Fruit fly (Drosophila melanogaster) whole organism, embryonic: ENCODE measurements around the gene Nct.

Experiments
- Aef1 ChIP-seq: fragments of 200-800 bp; sonication (Bioruptor generic); IDR thresholded peaks from 3 replicates; pipeline ENCODE4 v1.3.6; 2022; ENCODE audit warnings: missing biosample characterization, missing genetic modification characterization
- Bgb ChIP-seq: fragments of 200-800 bp; sonication (Bioruptor generic); IDR thresholded peaks from 2 replicates; pipeline ENCODE4 v1.3.6; 2022; ENCODE audit warnings: missing biosample characterization, missing genetic modification characterization; ENCODE audit not compliant: partially characterized antibody
- CG11504 ChIP-seq: fragments of 200-800 bp; sonication (Bioruptor generic); optimal IDR thresholded peaks from 3 replicates; lab custom pipeline; 2019; ENCODE audit warnings: missing biosample characterization, mild to moderate bottlenecking, missing genetic modification characterization, moderate library complexity
- CG13775 ChIP-seq: fragments of 200-800 bp; sonication (Bioruptor generic); optimal IDR thresholded peaks from 3 replicates; lab custom pipeline; 2017; ENCODE audit warnings: missing biosample characterization, mild to moderate bottlenecking, missing genetic modification characterization
- CG13894 ChIP-seq: fragments of 200-800 bp; sonication (Bioruptor generic); optimal IDR thresholded peaks from 3 replicates; lab custom pipeline; 2018; ENCODE audit warnings: missing biosample characterization, mild to moderate bottlenecking, missing genetic modification characterization, moderate library complexity
- CG14710 ChIP-seq: fragments of 200-800 bp; sonication (Bioruptor generic); optimal IDR thresholded peaks from 3 replicates; lab custom pipeline; 2019; ENCODE audit warnings: missing biosample characterization, mild to moderate bottlenecking, missing genetic modification characterization, moderate library complexity
- CG17186 ChIP-seq: fragments of 200-800 bp; sonication (Bioruptor generic); optimal IDR thresholded peaks from 3 replicates; lab custom pipeline; 2017; ENCODE audit warnings: missing biosample characterization, missing genetic modification reagents, missing genetic modification characterization
- CG18262 ChIP-seq: fragments of 200-800 bp; optimal IDR thresholded peaks from 3 replicates; lab custom pipeline; 2019; ENCODE audit warnings: missing biosample characterization, mild to moderate bottlenecking, missing genetic modification characterization, moderate library complexity
- CG18476 ChIP-seq: fragments of 200-800 bp; sonication (Bioruptor generic); optimal IDR thresholded peaks from 2 replicates; lab custom pipeline; 2016; ENCODE audit warnings: missing biosample characterization, mild to moderate bottlenecking, missing genetic modification characterization
- CG32532 ChIP-seq: fragments of 200-800 bp; sonication (Bioruptor generic); IDR thresholded peaks from 2 replicates; pipeline ENCODE4 v1.3.6; 2022; ENCODE audit warnings: missing biosample characterization, missing genetic modification characterization
- CG34422 ChIP-seq: fragments of 200-800 bp; sonication (Bioruptor generic); IDR thresholded peaks from 3 replicates; pipeline ENCODE4 v1.3.6; 2022; ENCODE audit warnings: missing biosample characterization, missing genetic modification characterization
- CG3838 ChIP-seq: fragments of 200-800 bp; sonication (Bioruptor generic); optimal IDR thresholded peaks from 3 replicates; lab custom pipeline; 2016; ENCODE audit warnings: missing biosample characterization, missing genetic modification characterization
- CG4617 ChIP-seq: fragments of 200-800 bp; sonication (Bioruptor generic); optimal IDR thresholded peaks from 3 replicates; lab custom pipeline; 2016; ENCODE audit warnings: missing biosample characterization, missing genetic modification characterization, borderline replicate concordance
- CG6854 ChIP-seq: fragments of 200-800 bp; sonication (Bioruptor generic); optimal IDR thresholded peaks from 3 replicates; lab custom pipeline; 2017; ENCODE audit warnings: missing biosample characterization, mild to moderate bottlenecking, missing genetic modification characterization
- CG7786 ChIP-seq: fragments of 200-800 bp; sonication (Bioruptor generic); optimal IDR thresholded peaks from 2 replicates; lab custom pipeline; 2016; ENCODE audit warnings: missing biosample characterization, missing genetic modification characterization
- Doc3 ChIP-seq: fragments of 200-800 bp; sonication (Bioruptor generic); IDR thresholded peaks from 3 replicates; pipeline ENCODE4 v1.3.6; 2022; ENCODE audit warnings: missing biosample characterization, missing genetic modification characterization; ENCODE audit not compliant: partially characterized antibody
- Dp ChIP-seq: fragments of 200-800 bp; sonication (Bioruptor generic); optimal IDR thresholded peaks from 2 replicates; lab custom pipeline; 2018; ENCODE audit warnings: missing biosample characterization, mild to moderate bottlenecking, missing genetic modification characterization, moderate library complexity
- Hr51 ChIP-seq, 2 experiments: fragments of 200-800 bp; sonication (Bioruptor generic); optimal IDR thresholded peaks; 2 replicates in 1 of 2; 3 replicates in 1 of 2; lab custom pipeline; 2016 to 2018; ENCODE audit warnings: missing biosample characterization in 2 of 2, missing genetic modification characterization in 2 of 2, mild to moderate bottlenecking in 1 of 2, moderate library complexity in 1 of 2
- Mrtf ChIP-seq: fragments of 200-800 bp; sonication (Bioruptor generic); IDR thresholded peaks from 3 replicates; pipeline ENCODE4 v1.3.6; 2022; ENCODE audit warnings: missing biosample characterization, missing genetic modification characterization
- Myb ChIP-seq: fragments of 200-800 bp; sonication (Bioruptor generic); optimal IDR thresholded peaks from 2 replicates; lab custom pipeline; 2016; ENCODE audit warnings: missing biosample characterization, missing genetic modification characterization
- NFAT ChIP-seq: fragments of 200-800 bp; sonication (Bioruptor generic); IDR thresholded peaks from 2 replicates; pipeline ENCODE4 v1.3.6; 2022; ENCODE audit warnings: missing biosample characterization, missing genetic modification characterization
- Pdp1 ChIP-seq, 2 experiments: fragments of 200-800 bp; sonication (Bioruptor generic); optimal IDR thresholded peaks; 3 replicates each; lab custom pipeline; 2016; ENCODE audit warnings: missing biosample characterization in 2 of 2, missing genetic modification characterization in 2 of 2, mild to moderate bottlenecking in 1 of 2, moderate library complexity in 1 of 2
- Ptx1 ChIP-seq: fragments of 200-800 bp; sonication (Bioruptor generic); IDR thresholded peaks from 2 replicates; pipeline ENCODE4 v1.3.6; 2022; ENCODE audit warnings: missing biosample characterization, missing genetic modification characterization
- Six4 ChIP-seq: fragments of 200-800 bp; sonication (Bioruptor generic); optimal IDR thresholded peaks from 2 replicates; lab custom pipeline; 2016; ENCODE audit warnings: missing biosample characterization, missing genetic modification characterization
- ac ChIP-seq: fragments of 200-800 bp; sonication (Bioruptor generic); optimal IDR thresholded peaks from 3 replicates; lab custom pipeline; 2017; ENCODE audit warnings: missing biosample characterization, mild to moderate bottlenecking, missing genetic modification characterization
- az2 ChIP-seq: fragments of 200-800 bp; sonication (Bioruptor generic); optimal IDR thresholded peaks from 3 replicates; lab custom pipeline; 2016; ENCODE audit warnings: missing biosample characterization, missing genetic modification characterization
- br ChIP-seq: fragments of >200 bp; optimal IDR thresholded peaks from 2 replicates; lab custom pipeline; 2017
- cas ChIP-seq: fragments of 200-800 bp; sonication (Bioruptor generic); IDR thresholded peaks from 2 replicates; pipeline ENCODE4 v1.3.6; 2022; ENCODE audit warnings: missing biosample characterization, missing genetic modification characterization
- chinmo ChIP-seq: fragments of 200-800 bp; sonication (Bioruptor generic); IDR thresholded peaks from 4 replicates; pipeline ENCODE4 v1.3.6; 2022; ENCODE audit warnings: missing biosample characterization, missing genetic modification characterization; ENCODE audit not compliant: partially characterized antibody
- cwo ChIP-seq: fragments of 200-800 bp; sonication (Bioruptor generic); optimal IDR thresholded peaks from 3 replicates; lab custom pipeline; 2017; ENCODE audit warnings: missing biosample characterization, missing genetic modification characterization, mild to moderate bottlenecking, moderate library complexity, missing genetic modification reagents
- eyg ChIP-seq: fragments of 200-800 bp; sonication (Bioruptor generic); optimal IDR thresholded peaks from 3 replicates; lab custom pipeline; 2016; ENCODE audit warnings: missing biosample characterization, missing genetic modification characterization
- fd102C ChIP-seq: fragments of 200-800 bp; sonication (Bioruptor generic); optimal IDR thresholded peaks from 2 replicates; lab custom pipeline; 2018; ENCODE audit warnings: missing biosample characterization, mild to moderate bottlenecking, missing genetic modification characterization, moderate library complexity
- fu2 ChIP-seq: fragments of 200-800 bp; sonication (Bioruptor generic); optimal IDR thresholded peaks from 2 replicates; lab custom pipeline; 2016; ENCODE audit warnings: missing biosample characterization, missing genetic modification characterization
- grn ChIP-seq: fragments of 200-800 bp; sonication (Bioruptor generic); optimal IDR thresholded peaks from 3 replicates; lab custom pipeline; 2017; ENCODE audit warnings: missing biosample characterization, missing genetic modification characterization
- gro ChIP-seq: fragments of 200-800 bp; sonication (Bioruptor generic); optimal IDR thresholded peaks from 2 replicates; lab custom pipeline; 2016; ENCODE audit warnings: missing biosample characterization, missing genetic modification characterization
- hkb ChIP-seq, 2 experiments: fragments of 200-800 bp in 1 of 2; fragments of >200 bp in 1 of 2; sonication (Bioruptor generic) in 1 of 2; IDR thresholded peaks in 1 of 2; optimal IDR thresholded peaks in 1 of 2; 2 replicates each; pipeline versions ENCODE4 v1.3.6 to Lab custom; 2017 to 2022; ENCODE audit warnings: missing biosample characterization in 1 of 2, missing genetic modification characterization in 1 of 2
- hth ChIP-seq: fragments of >200 bp; optimal IDR thresholded peaks from 2 replicates; lab custom pipeline; 2017; ENCODE audit warnings: inconsistent platforms
- jigr1 ChIP-seq: fragments of 200-800 bp; sonication (Bioruptor generic); IDR thresholded peaks from 3 replicates; pipeline ENCODE4 v1.3.6; 2022; ENCODE audit warnings: missing biosample characterization, missing genetic modification characterization
- kay ChIP-seq: fragments of 200-800 bp; sonication (Bioruptor generic); optimal IDR thresholded peaks from 2 replicates; lab custom pipeline; 2016; ENCODE audit warnings: missing biosample characterization, missing genetic modification characterization
- mam ChIP-seq: fragments of 200-800 bp; sonication (Bioruptor generic); optimal IDR thresholded peaks from 3 replicates; lab custom pipeline; 2016; ENCODE audit warnings: missing biosample characterization, missing genetic modification characterization
- mld ChIP-seq: fragments of 200-800 bp; sonication (Bioruptor generic); IDR thresholded peaks from 3 replicates; pipeline ENCODE4 v1.3.6; 2022; ENCODE audit warnings: missing biosample characterization, missing genetic modification characterization; ENCODE audit not compliant: partially characterized antibody
- prd ChIP-seq, 3 experiments: fragments of >200 bp in 2 of 3; fragments of 200-800 bp in 1 of 3; sonication (Bioruptor generic) in 1 of 3; optimal IDR thresholded peaks in 2 of 3; IDR thresholded peaks in 1 of 3; 2 replicates in 2 of 3; 3 replicates in 1 of 3; pipeline versions ENCODE4 v1.3.6 to Lab custom; 2017 to 2022; ENCODE audit warnings: missing biosample characterization in 1 of 3, missing genetic modification characterization in 1 of 3
- slbo ChIP-seq: fragments of 200-800 bp; sonication (Bioruptor generic); IDR thresholded peaks from 2 replicates; pipeline ENCODE4 v1.3.6; 2022; ENCODE audit warnings: missing biosample characterization, missing genetic modification characterization
- slp2 ChIP-seq: fragments of 200-800 bp; sonication (Bioruptor generic); optimal IDR thresholded peaks from 2 replicates; lab custom pipeline; 2016; ENCODE audit warnings: missing biosample characterization, missing genetic modification characterization
- so ChIP-seq: fragments of 200-800 bp; sonication (Bioruptor generic); IDR thresholded peaks from 3 replicates; pipeline ENCODE4 v1.3.6; 2022; ENCODE audit warnings: missing biosample characterization, missing genetic modification characterization
- tio ChIP-seq: fragments of 200-800 bp; sonication (Bioruptor generic); optimal IDR thresholded peaks from 2 replicates; lab custom pipeline; 2017; ENCODE audit warnings: missing biosample characterization, missing genetic modification characterization, inconsistent platforms
- tup ChIP-seq: fragments of 200-800 bp; sonication (Bioruptor generic); optimal IDR thresholded peaks from 2 replicates; lab custom pipeline; 2016; ENCODE audit warnings: missing biosample characterization, mild to moderate bottlenecking, missing genetic modification characterization, moderate library complexity
- vnd ChIP-seq: fragments of 200-800 bp; sonication (Bioruptor generic); IDR thresholded peaks from 3 replicates; pipeline ENCODE4 v1.3.6; 2022; ENCODE audit warnings: missing biosample characterization, missing genetic modification characterization; ENCODE audit not compliant: partially characterized antibody
- vvl ChIP-seq: fragments of 200-800 bp; sonication (Bioruptor generic); IDR thresholded peaks from 2 replicates; pipeline ENCODE4 v1.3.6; 2022; ENCODE audit warnings: missing biosample characterization, missing genetic modification characterization
- wor ChIP-seq: fragments of 200-800 bp; sonication (Bioruptor generic); IDR thresholded peaks from 2 replicates; pipeline ENCODE4 v1.3.6; 2022; ENCODE audit warnings: missing biosample characterization, missing genetic modification characterization
- yki ChIP-seq: fragments of >200 bp; optimal IDR thresholded peaks from 3 replicates; lab custom pipeline; 2018

Gene Nct

DNA sequence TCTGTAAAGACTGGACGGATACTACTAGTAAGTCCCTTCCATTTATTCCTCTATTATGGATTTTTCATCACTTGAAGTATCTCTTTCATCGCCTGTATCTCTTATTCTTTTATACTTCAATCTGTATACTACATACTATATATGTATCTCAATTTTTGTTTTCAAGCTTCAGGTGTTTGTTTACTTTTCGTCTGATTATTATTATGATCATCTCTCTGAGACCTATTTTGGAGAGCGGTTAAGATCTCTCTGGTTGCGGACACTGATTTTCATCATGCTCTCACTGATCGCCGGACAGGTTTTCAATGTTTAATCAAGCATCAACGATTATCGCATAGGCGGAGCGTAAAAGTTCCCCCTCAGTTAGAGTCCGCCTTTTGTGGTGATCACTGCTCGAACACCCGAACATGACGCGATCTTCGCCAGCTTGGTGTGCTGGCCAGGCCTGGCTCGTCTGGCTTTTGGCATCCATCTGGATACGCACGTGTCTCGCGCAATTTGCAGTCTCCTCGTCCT lies 11.2 kb downstream of the Nct start, which contains the start of gene CG7016 (continued):
- no peak for TF ChIP-seq tup (GFP tag; lab: Kevin White, UChicago)
- TF ChIP-seq kay = no peak
- TF ChIP-seq Doc3 (GFP tag; lab: Robert Waterston, UW) = no peak
- TF ChIP-seq gro (GFP tag; lab: Kevin White, UChicago) = no peak
- TF ChIP-seq slbo (GFP tag; lab: Robert Waterston, UW) = no peak
- no peak for TF ChIP-seq Bgb (GFP tag; lab: Robert Waterston, UW)
- TF ChIP-seq jigr1 (GFP tag; lab: Robert Waterston, UW) = no peak
- TF ChIP-seq hkb (optimal IDR thresholded peaks at IDR 0.05; lab: Kevin White, UChicago) = no peak
- TF ChIP-seq hkb (GFP tag; IDR thresholded peaks at IDR 0.05; lab: Robert Waterston, UW) = no peak
- no peak for TF ChIP-seq cwo
- no peak for TF ChIP-seq Six4 (GFP tag; lab: Kevin White, UChicago)
- no peak for TF ChIP-seq CG14710 (tag; lab: Kevin White, UChicago)
- peak in 1 of 2 experiments; percentile 70 for TF ChIP-seq Pdp1 (GFP tag; optimal IDR thresholded peaks at IDR 0.05; lab: Kevin White, UChicago)
- no peak for TF ChIP-seq CG32532
- no peak for TF ChIP-seq mam (GFP tag; lab: Kevin White, UChicago)
- no peak for TF ChIP-seq vnd (GFP tag; lab: Robert Waterston, UW)
- no peak for TF ChIP-seq fu2 (GFP tag; lab: Kevin White, UChicago)
- no peak for TF ChIP-seq br (lab: Kevin White, UChicago)
- TF ChIP-seq yki (lab: Kevin White, UChicago) = no peak
- no peak for TF ChIP-seq Aef1 (GFP tag; lab: Robert Waterston, UW)
- TF ChIP-seq chinmo (GFP tag; lab: Robert Waterston, UW) = peak; percentile 57; the same call in 1 of the 4 replicates
- no peak for TF ChIP-seq prd (optimal IDR thresholded peaks at IDR 0.05; lab: Kevin White, UChicago)
- no peak for TF ChIP-seq prd (GFP tag; IDR thresholded peaks at IDR 0.05; lab: Robert Waterston, UW)
- no peak for TF ChIP-seq wor (GFP tag; lab: Robert Waterston, UW)
- TF ChIP-seq CG11504 (tag; lab: Kevin White, UChicago) = no peak
- TF ChIP-seq Myb = no peak
- TF ChIP-seq fd102C (GFP tag; lab: Kevin White, UChicago) = no peak
- no peak for TF ChIP-seq hth (lab: Kevin White, UChicago)
- TF ChIP-seq cas (GFP tag; lab: Robert Waterston, UW) = no peak
- TF ChIP-seq az2 (GFP tag; lab: Kevin White, UChicago) = no peak
- no peak for TF ChIP-seq so (GFP tag; lab: Robert Waterston, UW)
- TF ChIP-seq CG6854 (GFP tag; lab: Kevin White, UChicago) = no peak
- TF ChIP-seq CG7786 (GFP tag; lab: Kevin White, UChicago) = no peak
- no peak for TF ChIP-seq CG4617 (GFP tag; lab: Kevin White, UChicago)
- no peak for TF ChIP-seq CG3838 (GFP tag; lab: Kevin White, UChicago)
- no peak for TF ChIP-seq NFAT (GFP tag; lab: Robert Waterston, UW)
- TF ChIP-seq Mrtf (GFP tag; lab: Robert Waterston, UW) = no peak
- no peak for TF ChIP-seq tio (GFP tag; lab: Kevin White, UChicago)
- peak; percentile 13 for TF ChIP-seq grn (GFP tag; lab: Kevin White, UChicago)
- TF ChIP-seq Dp (GFP tag; lab: Kevin White, UChicago) = no peak
- TF ChIP-seq mld (GFP tag; lab: Robert Waterston, UW) = no peak
- no peak for TF ChIP-seq CG17186 (GFP tag; lab: Kevin White, UChicago)
- TF ChIP-seq vvl (GFP tag; lab: Robert Waterston, UW) = 0 out of 2 replicates have a peak, but pooled peaks have one; percentile 2
- peak; percentile 79 for TF ChIP-seq CG13894 (tag; lab: Kevin White, UChicago)
- TF ChIP-seq Hr51 (GFP tag; optimal IDR thresholded peaks at IDR 0.05; lab: Kevin White, UChicago) = no peak
- TF ChIP-seq CG18262 (tag; lab: Kevin White, UChicago) = no peak
- TF ChIP-seq ac = no peak
- peak; percentile 12; the same call in 1 of the 3 replicates for TF ChIP-seq CG34422
- no peak for TF ChIP-seq Ptx1 (GFP tag; lab: Robert Waterston, UW)
- no peak for TF ChIP-seq slp2
- TF ChIP-seq CG18476 (GFP tag; lab: Kevin White, UChicago) = no peak
- TF ChIP-seq eyg (GFP tag; lab: Kevin White, UChicago) = no peak
- TF ChIP-seq CG13775 (GFP tag; lab: Kevin White, UChicago) = no peak
